Fruit fly (Drosophila melanogaster): Measurements from ENCODE around the gene MICAL-like.

- TF ChIP-seq topi (GFP tag; optimal IDR thresholded peaks at IDR 0.05) (peak; percentile 56), CG6854 (GFP tag; optimal IDR thresholded peaks at IDR 0.05) (peak; percentile 90), CG6792 (GFP tag; optimal IDR thresholded peaks at IDR 0.05) (peak; percentile 47)
Measured at dm6 chr3L:13022854-13023560, 7.9 kb upstream of the MICAL-like start, which contains the start of gene RpS12.
